Worm (Caenorhabditis elegans) whole organism, late embryonic: Measurements from ENCODE around the gene fbxa-135.

ENCODE experiments used
- C08G9.2 ChIP-seq: sonication (generic microtip); optimal IDR thresholded peaks from 2 replicates; lab custom pipeline; 2016; ENCODE audit warnings: mild to moderate bottlenecking, missing genetic modification characterization, moderate library complexity, missing compliant biosample characterization
- ceh-24 ChIP-seq: sonication (generic microtip); optimal IDR thresholded peaks from 2 replicates; lab custom pipeline; 2016; ENCODE audit warnings: mild to moderate bottlenecking, missing genetic modification characterization, missing compliant biosample characterization
- ceh-31 ChIP-seq: sonication (generic microtip); optimal IDR thresholded peaks from 2 replicates; lab custom pipeline; 2016; ENCODE audit warnings: missing genetic modification characterization, missing compliant biosample characterization
- ceh-6 ChIP-seq: fragments of 200-800 bp; sonication (Bioruptor generic); optimal IDR thresholded peaks from 2 replicates; lab custom pipeline; 2018; ENCODE audit warnings: mild to moderate bottlenecking, missing genetic modification characterization, missing compliant biosample characterization
- dve-1 ChIP-seq: sonication (generic microtip); optimal IDR thresholded peaks from 2 replicates; lab custom pipeline; 2017; ENCODE audit warnings: antibody characterized with exemption, mild to moderate bottlenecking, missing genetic modification characterization, missing compliant biosample characterization
- fkh-10 ChIP-seq: fragments of 150-350 bp; optimal IDR thresholded peaks from 2 replicates; lab custom pipeline; 2014; ENCODE audit warnings: missing biosample characterization, missing genetic modification reagents, missing genetic modification characterization
- lim-6 ChIP-seq: sonication (generic microtip); optimal IDR thresholded peaks from 2 replicates; lab custom pipeline; 2016; ENCODE audit warnings: missing genetic modification characterization, missing compliant biosample characterization
- nhr-11 ChIP-seq: fragments of 150-350 bp; optimal IDR thresholded peaks from 2 replicates; lab custom pipeline; 2014; ENCODE audit warnings: missing biosample characterization, missing genetic modification characterization
- sdc-2 ChIP-seq: sonication (generic microtip); optimal IDR thresholded peaks from 2 replicates; lab custom pipeline; 2016; ENCODE audit warnings: missing genotype, missing genetic modification characterization, missing compliant biosample characterization
- sox-4 ChIP-seq: sonication (generic microtip); optimal IDR thresholded peaks from 2 replicates; lab custom pipeline; 2017; ENCODE audit warnings: mild to moderate bottlenecking, missing genetic modification characterization, inconsistent platforms, missing compliant biosample characterization
- unc-42 ChIP-seq: sonication (generic microtip); optimal IDR thresholded peaks from 2 replicates; lab custom pipeline; 2016; ENCODE audit warnings: missing genotype, missing genetic modification characterization, missing compliant biosample characterization
- unc-55 ChIP-seq: sonication (generic microtip); optimal IDR thresholded peaks from 2 replicates; lab custom pipeline; 2017; ENCODE audit warnings: missing biosample characterization, missing genetic modification reagents, missing genetic modification characterization

- TF ChIP-seq unc-42 (tag; lab: Kevin White, UChicago): no peak
- TF ChIP-seq sox-4 (tag; lab: Kevin White, UChicago): no peak
- TF ChIP-seq dve-1 (tag; lab: Kevin White, UChicago): no peak
- TF ChIP-seq ceh-6: no peak
- no peak for TF ChIP-seq C08G9.2 (tag; lab: Kevin White, UChicago)
- no peak for TF ChIP-seq lim-6 (tag; lab: Kevin White, UChicago)
- TF ChIP-seq ceh-31: no peak
- no peak for TF ChIP-seq ceh-24 (tag; lab: Kevin White, UChicago)
- TF ChIP-seq unc-55 (GFP tag; lab: Kevin White, UChicago): no peak
- no peak for TF ChIP-seq sdc-2 (tag; lab: Kevin White, UChicago)
- TF ChIP-seq fkh-10 (GFP tag; lab: Kevin White, UChicago): no peak
- TF ChIP-seq nhr-11 (tag; lab: Kevin White, UChicago): no peak
Observed at ce11 chrV:15423601-15424000, 21.5 kb downstream of the fbxa-135 start, which contains the start of gene fbxa-104.
